Fruit fly (Drosophila melanogaster) whole organism, embryonic: ENCODE data around the gene Cbl.

Source experiments
- Bdp1 ChIP-seq: fragments of 200-800 bp; sonication (Bioruptor generic); optimal IDR thresholded peaks from 3 replicates; lab custom pipeline; 2016; ENCODE audit warnings: missing biosample characterization, missing genetic modification characterization
- Blimp-1 ChIP-seq: fragments of 200-800 bp; sonication (Bioruptor generic); optimal IDR thresholded peaks from 3 replicates; lab custom pipeline; 2018; ENCODE audit warnings: missing biosample characterization, missing genetic modification characterization, mild to moderate bottlenecking, moderate library complexity, missing genetic modification reagents
- CG12155 ChIP-seq: fragments of 200-800 bp; sonication (Bioruptor generic); optimal IDR thresholded peaks from 3 replicates; lab custom pipeline; 2016; ENCODE audit warnings: missing biosample characterization, missing genetic modification characterization
- CG12391 ChIP-seq: fragments of 200-800 bp; sonication (Bioruptor generic); optimal IDR thresholded peaks from 3 replicates; lab custom pipeline; 2018; ENCODE audit warnings: missing biosample characterization, mild to moderate bottlenecking, missing genetic modification characterization, moderate library complexity
- CG14965 ChIP-seq: fragments of 200-800 bp; sonication (Bioruptor generic); optimal IDR thresholded peaks from 2 replicates; lab custom pipeline; 2016; ENCODE audit warnings: missing biosample characterization, missing genetic modification characterization, borderline replicate concordance
- CG16813 ChIP-seq: fragments of 200-800 bp; sonication (Bioruptor generic); IDR thresholded peaks from 3 replicates; pipeline ENCODE4 v1.3.6; 2022; ENCODE audit warnings: missing biosample characterization, missing genetic modification characterization; ENCODE audit not compliant: partially characterized antibody
- CG17186 ChIP-seq: fragments of 200-800 bp; sonication (Bioruptor generic); optimal IDR thresholded peaks from 3 replicates; lab custom pipeline; 2017; ENCODE audit warnings: missing biosample characterization, missing genetic modification reagents, missing genetic modification characterization
- CG17385 ChIP-seq: fragments of 200-800 bp; sonication (Bioruptor generic); optimal IDR thresholded peaks from 3 replicates; lab custom pipeline; 2018; ENCODE audit warnings: missing biosample characterization, mild to moderate bottlenecking, missing genetic modification characterization
- CG18764 ChIP-seq: fragments of 200-800 bp; sonication (Bioruptor generic); optimal IDR thresholded peaks from 3 replicates; lab custom pipeline; 2016; ENCODE audit warnings: missing biosample characterization, missing genetic modification characterization
- CG2120 ChIP-seq: fragments of 200-800 bp; sonication (Bioruptor generic); optimal IDR thresholded peaks from 3 replicates; lab custom pipeline; 2016; ENCODE audit warnings: missing biosample characterization, missing genetic modification characterization
- CG30403 ChIP-seq: fragments of 200-800 bp; sonication (Bioruptor generic); optimal IDR thresholded peaks from 3 replicates; lab custom pipeline; 2016; ENCODE audit warnings: missing biosample characterization, missing genetic modification characterization
- CG34224 ChIP-seq: fragments of 200-800 bp; sonication (Bioruptor generic); IDR thresholded peaks from 3 replicates; pipeline ENCODE4 v1.3.6; 2022; ENCODE audit warnings: missing biosample characterization, missing genetic modification characterization; ENCODE audit not compliant: partially characterized antibody
- CG34422 ChIP-seq: fragments of 200-800 bp; sonication (Bioruptor generic); IDR thresholded peaks from 3 replicates; pipeline ENCODE4 v1.3.6; 2022; ENCODE audit warnings: missing biosample characterization, missing genetic modification characterization
- CG3726 ChIP-seq: fragments of 200-800 bp; sonication (Bioruptor generic); IDR thresholded peaks from 3 replicates; pipeline ENCODE4, ENCODE4 v1.3.6; 2022; ENCODE audit warnings: missing biosample characterization, missing genetic modification characterization
- CG5245 ChIP-seq: fragments of 200-800 bp; sonication (Bioruptor generic); optimal IDR thresholded peaks from 3 replicates; lab custom pipeline; 2016; ENCODE audit warnings: missing biosample characterization, missing genetic modification characterization
- CG6683 ChIP-seq: fragments of 200-800 bp; sonication (Bioruptor generic); optimal IDR thresholded peaks from 2 replicates; lab custom pipeline; 2017; ENCODE audit warnings: missing biosample characterization, mild to moderate bottlenecking, missing genetic modification characterization, missing genetic modification reagents
- CG7271 ChIP-seq: fragments of 200-800 bp; sonication (Bioruptor generic); optimal IDR thresholded peaks from 2 replicates; lab custom pipeline; 2018; ENCODE audit warnings: missing biosample characterization, mild to moderate bottlenecking, missing genetic modification characterization, moderate library complexity
- CG9609 ChIP-seq: fragments of 200-800 bp; sonication (Bioruptor generic); optimal IDR thresholded peaks from 3 replicates; lab custom pipeline; 2016; ENCODE audit warnings: missing biosample characterization, missing genetic modification characterization
- Chrac-16 ChIP-seq: fragments of 200-800 bp; sonication (Bioruptor generic); optimal IDR thresholded peaks from 3 replicates; lab custom pipeline; 2016; ENCODE audit warnings: missing biosample characterization, missing genetic modification characterization
- D ChIP-seq, 2 experiments: fragments of 200-800 bp in 1 of 2; fragments of >200 bp in 1 of 2; sonication (Bioruptor generic) in 1 of 2; optimal IDR thresholded peaks; 2 replicates in 1 of 2; 3 replicates in 1 of 2; lab custom pipeline; 2017; ENCODE audit warnings: mild to moderate bottlenecking in 1 of 2, missing biosample characterization in 1 of 2, missing genetic modification characterization in 1 of 2, missing genetic modification reagents in 1 of 2
- D19A ChIP-seq: fragments of 200-800 bp; optimal IDR thresholded peaks from 3 replicates; lab custom pipeline; 2019; ENCODE audit warnings: missing biosample characterization, mild to moderate bottlenecking, missing genetic modification characterization, moderate library complexity
- Dbx ChIP-seq: fragments of 200-800 bp; sonication (Bioruptor generic); IDR thresholded peaks from 3 replicates; pipeline ENCODE4 v1.3.6; 2022; ENCODE audit warnings: missing biosample characterization, missing genetic modification characterization
- Deaf1 ChIP-seq: fragments of 200-800 bp; optimal IDR thresholded peaks from 3 replicates; lab custom pipeline; 2019; ENCODE audit warnings: missing biosample characterization, mild to moderate bottlenecking, missing genetic modification characterization, moderate library complexity
- Dip3 ChIP-seq: fragments of 200-800 bp; sonication (Bioruptor generic); optimal IDR thresholded peaks from 3 replicates; lab custom pipeline; 2016; ENCODE audit warnings: missing biosample characterization, missing genetic modification characterization
- Dref ChIP-seq: fragments of 200-800 bp; sonication (Bioruptor generic); IDR thresholded peaks from 2 replicates; pipeline ENCODE4 v1.3.6; 2022; ENCODE audit warnings: missing biosample characterization, missing genetic modification characterization
- GATAe ChIP-seq: fragments of 200-800 bp; sonication (Bioruptor generic); conservative IDR thresholded peaks from 2 replicates; pipeline ENCODE4 v1.3.6; 2022; ENCODE audit warnings: missing biosample characterization, missing genetic modification characterization
- HmgZ ChIP-seq: fragments of 200-800 bp; sonication (Bioruptor generic); optimal IDR thresholded peaks from 2 replicates; lab custom pipeline; 2018; ENCODE audit warnings: missing biosample characterization, mild to moderate bottlenecking, missing genetic modification characterization
- Kr ChIP-seq: fragments of 200-800 bp; sonication (Bioruptor generic); optimal IDR thresholded peaks from 2 replicates; lab custom pipeline; 2017; ENCODE audit warnings: missing biosample characterization, mild to moderate bottlenecking, missing genetic modification characterization
- Lpt ChIP-seq: fragments of >200 bp; optimal IDR thresholded peaks from 2 replicates; lab custom pipeline; 2018; ENCODE audit warnings: missing biosample characterization, missing genetic modification characterization
- NK7.1 ChIP-seq: fragments of 200-800 bp; sonication (Bioruptor generic); optimal IDR thresholded peaks from 3 replicates; lab custom pipeline; 2016; ENCODE audit warnings: missing biosample characterization, missing genetic modification characterization
- Oaz ChIP-seq: fragments of 200-800 bp; sonication (Bioruptor generic); IDR thresholded peaks from 2 replicates; pipeline ENCODE4 v1.3.6; 2022; ENCODE audit warnings: missing biosample characterization, missing genetic modification characterization
- Oli ChIP-seq: fragments of 200-800 bp; sonication (Bioruptor generic); optimal IDR thresholded peaks from 2 replicates; lab custom pipeline; 2018; ENCODE audit warnings: missing biosample characterization, mild to moderate bottlenecking, missing genetic modification characterization, moderate library complexity
- Poxn ChIP-seq: fragments of 200-800 bp; sonication (Bioruptor generic); IDR thresholded peaks from 2 replicates; pipeline ENCODE4 v1.3.6; 2022; ENCODE audit warnings: missing biosample characterization, missing genetic modification characterization
- Scr ChIP-seq: fragments of 200-800 bp; sonication (Bioruptor generic); IDR thresholded peaks from 2 replicates; pipeline ENCODE4 v1.3.6; 2022; ENCODE audit warnings: missing biosample characterization, missing genetic modification characterization; ENCODE audit not compliant: partially characterized antibody
- Xrp1 ChIP-seq: fragments of 200-800 bp; sonication (Bioruptor generic); IDR thresholded peaks from 2 replicates; pipeline ENCODE4 v1.3.6; 2022; ENCODE audit warnings: missing biosample characterization, missing genetic modification characterization
- al ChIP-seq: fragments of 200-800 bp; sonication (Bioruptor generic); IDR thresholded peaks from 2 replicates; pipeline ENCODE4 v1.3.6; 2022; ENCODE audit warnings: missing biosample characterization, missing genetic modification characterization
- bab2 ChIP-seq: fragments of 200-800 bp; sonication (Bioruptor generic); optimal IDR thresholded peaks from 2 replicates; lab custom pipeline; 2016; ENCODE audit warnings: missing biosample characterization, missing genetic modification characterization
- dmrt99B ChIP-seq: fragments of 200-800 bp; sonication (Bioruptor generic); optimal IDR thresholded peaks from 2 replicates; lab custom pipeline; 2018; ENCODE audit warnings: missing biosample characterization, mild to moderate bottlenecking, missing genetic modification characterization, moderate library complexity
- dpn ChIP-seq, 2 experiments: fragments of 200-800 bp; sonication (Bioruptor generic); optimal IDR thresholded peaks; 3 replicates each; lab custom pipeline; 2016; ENCODE audit warnings: missing biosample characterization in 2 of 2, missing genetic modification characterization in 2 of 2
- knrl ChIP-seq: fragments of 200-800 bp; sonication (Bioruptor generic); IDR thresholded peaks from 3 replicates; pipeline ENCODE4 v1.3.6; 2022; ENCODE audit warnings: missing biosample characterization, missing genetic modification characterization; ENCODE audit not compliant: partially characterized antibody
- onecut ChIP-seq: fragments of 200-800 bp; sonication (Bioruptor generic); IDR thresholded peaks from 2 replicates; pipeline ENCODE4 v1.3.6; 2022; ENCODE audit warnings: missing biosample characterization, missing genetic modification characterization
- p53 ChIP-seq: fragments of 200-800 bp; sonication (Bioruptor generic); optimal IDR thresholded peaks from 2 replicates; lab custom pipeline; 2016; ENCODE audit warnings: missing biosample characterization, missing genetic modification characterization
- phol ChIP-seq: fragments of 200-800 bp; sonication (Bioruptor generic); optimal IDR thresholded peaks from 3 replicates; lab custom pipeline; 2018; ENCODE audit warnings: missing biosample characterization, mild to moderate bottlenecking, missing genetic modification characterization, moderate library complexity
- repo ChIP-seq: fragments of 200-800 bp; sonication (Bioruptor generic); optimal IDR thresholded peaks from 2 replicates; lab custom pipeline; 2016; ENCODE audit warnings: missing biosample characterization, missing genetic modification characterization
- schlank ChIP-seq: fragments of 200-800 bp; sonication (Bioruptor generic); optimal IDR thresholded peaks from 2 replicates; lab custom pipeline; 2018; ENCODE audit warnings: missing biosample characterization, mild to moderate bottlenecking, missing genetic modification characterization
- scrt ChIP-seq: fragments of 200-800 bp; sonication (Bioruptor generic); optimal IDR thresholded peaks from 2 replicates; lab custom pipeline; 2018; ENCODE audit warnings: missing biosample characterization, mild to moderate bottlenecking, missing genetic modification characterization, moderate library complexity
- sd ChIP-seq: fragments of 200-800 bp; sonication (Bioruptor generic); optimal IDR thresholded peaks from 3 replicates; lab custom pipeline; 2018; ENCODE audit warnings: missing biosample characterization, mild to moderate bottlenecking, missing genetic modification characterization, moderate library complexity
- unpg ChIP-seq: fragments of 200-800 bp; sonication (Bioruptor generic); optimal IDR thresholded peaks from 3 replicates; lab custom pipeline; 2018; ENCODE audit warnings: missing biosample characterization, mild to moderate bottlenecking, missing genetic modification characterization, moderate library complexity

Gene Cbl

DNA sequence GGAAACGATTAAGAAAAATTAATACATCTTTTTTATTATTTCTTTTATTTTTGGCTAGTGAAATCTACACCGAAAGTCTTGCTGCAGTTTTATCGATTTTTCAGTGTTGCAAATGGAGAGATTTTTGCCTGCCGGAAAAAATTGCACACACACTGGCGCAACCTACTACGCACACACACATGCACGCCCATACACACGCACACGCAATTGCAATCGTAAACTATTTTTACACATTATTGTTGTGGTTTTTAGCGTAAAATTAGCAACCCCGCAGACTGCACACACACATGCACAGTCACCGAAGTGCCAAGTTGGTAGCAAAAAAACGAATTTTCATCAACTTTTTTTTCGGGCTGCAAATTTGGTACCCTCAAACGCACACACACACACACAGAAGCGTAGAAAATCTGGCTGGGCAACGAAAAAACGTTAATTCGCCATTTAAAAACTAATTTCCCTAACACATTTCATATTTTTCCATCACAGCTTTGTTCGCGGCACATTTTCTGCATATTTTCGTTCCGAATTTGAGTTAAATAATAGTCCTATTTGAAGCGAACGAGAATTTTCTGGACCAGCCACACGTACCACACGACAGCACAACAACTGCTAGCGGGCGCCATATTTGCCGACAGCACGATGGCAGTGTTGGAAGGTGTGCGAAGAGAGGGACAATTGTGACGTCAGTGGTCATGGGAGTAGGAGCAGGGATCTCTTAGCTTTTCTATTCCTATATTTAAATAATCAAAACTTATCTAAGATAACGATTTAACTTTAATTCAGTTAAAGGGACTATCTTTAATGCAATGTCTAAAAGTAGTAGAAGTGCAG is 17.2 kb downstream of the Cbl start, which contains the start of gene Unr (continued):
- TF ChIP-seq CG9609 (GFP tag; lab: Kevin White, UChicago) (peak; percentile 74), dmrt99B (tag; lab: Kevin White, UChicago) (peak; percentile 69), NK7.1 (GFP tag; lab: Kevin White, UChicago) (peak; percentile 78), CG12155 (GFP tag; lab: Kevin White, UChicago) (peak; percentile 83), Kr (GFP tag; lab: Kevin White, UChicago) (no peak), Chrac-16 (GFP tag; lab: Kevin White, UChicago) (peak; percentile 82), CG16813 (GFP tag; lab: Robert Waterston, UW) (no peak), Dbx (peak; percentile 83; the same call in 2 of the 3 replicates), CG30403 (peak; percentile 87), scrt (GFP tag; lab: Kevin White, UChicago) (peak; percentile 57), p53 (GFP tag; lab: Kevin White, UChicago) (peak; percentile 22), GATAe (GFP tag; lab: Robert Waterston, UW) (no peak), Oaz (GFP tag; lab: Robert Waterston, UW) (no peak), sd (peak; percentile 38), CG17186 (no peak), Lpt (GFP tag; lab: Kevin White, UChicago) (no peak), onecut (GFP tag; lab: Robert Waterston, UW) (peak; percentile 86), CG34422 (peak; percentile 91), al (GFP tag; lab: Robert Waterston, UW) (peak; percentile 77; the same call in 1 of the 2 replicates), knrl (GFP tag; lab: Robert Waterston, UW) (no peak), Oli (tag; lab: Kevin White, UChicago) (peak; percentile 45), Bdp1 (peak; percentile 60), CG14965 (no peak), unpg (GFP tag; lab: Kevin White, UChicago) (peak; percentile 75), D19A (tag; lab: Kevin White, UChicago) (peak; percentile 26), phol (peak; percentile 99), Dref (GFP tag; lab: Robert Waterston, UW) (no peak), Xrp1 (GFP tag; lab: Robert Waterston, UW) (peak; percentile 82), Scr (no peak), CG12391 (tag; lab: Kevin White, UChicago) (peak; percentile 79), D (optimal IDR thresholded peaks at IDR 0.05; lab: Kevin White, UChicago) (no peak), D (GFP tag; optimal IDR thresholded peaks at IDR 0.05; lab: Kevin White, UChicago) (peak; percentile 41), CG7271 (no peak), CG5245 (GFP tag; lab: Kevin White, UChicago) (peak; percentile 79), schlank (tag; lab: Kevin White, UChicago) (peak; percentile 71), Blimp-1 (GFP tag; lab: Kevin White, UChicago) (peak; percentile 58), CG2120 (GFP tag; lab: Kevin White, UChicago) (peak; percentile 92), CG3726 (GFP tag; lab: Robert Waterston, UW) (no peak), Poxn (GFP tag; lab: Robert Waterston, UW) (no peak), CG18764 (GFP tag; lab: Kevin White, UChicago) (peak; percentile 34), HmgZ (tag; lab: Kevin White, UChicago) (peak; percentile 88), Deaf1 (tag; lab: Kevin White, UChicago) (peak; percentile 65), CG17385 (GFP tag; lab: Kevin White, UChicago) (peak; percentile 79), Dip3 (GFP tag; lab: Kevin White, UChicago) (peak; percentile 84), CG34224 (GFP tag; lab: Robert Waterston, UW) (no peak), bab2 (peak; percentile 88), dpn (GFP tag; optimal IDR thresholded peaks at IDR 0.05; lab: Kevin White, UChicago) (peak; percentile 83 to 86), repo (GFP tag; lab: Kevin White, UChicago) (peak; percentile 69), CG6683 (GFP tag; lab: Kevin White, UChicago) (no peak)
